2 fruit fly cellular contexts compared by ENCODE assay signal in the genomic region with DNA sequence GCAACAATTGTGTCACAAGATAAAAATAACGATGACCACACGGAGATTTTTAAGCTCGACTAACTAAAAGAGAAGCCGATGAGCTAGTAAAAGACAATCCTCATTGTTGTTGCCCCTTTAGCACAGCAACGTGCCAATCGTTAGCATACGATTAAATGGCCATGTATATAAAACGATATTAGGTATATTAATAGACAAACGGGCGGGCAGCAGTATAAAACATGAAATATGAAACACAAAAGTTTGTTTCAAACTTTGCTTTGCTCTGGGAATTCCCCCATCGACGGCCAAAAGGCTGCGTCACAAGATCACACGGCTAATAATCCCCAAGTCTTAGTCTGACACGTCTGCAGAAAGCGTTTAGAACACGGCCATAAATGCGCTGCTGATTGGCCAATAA.
TF ChIP-seq lines count a peak whose summit lies in the region.

No protein-coding gene starts in this region.

- no peak for TF ChIP-seq CTCF in whole organism, embryonic (GFP tag; optimal IDR thresholded peaks at IDR 0.05; lab: Kevin White, UChicago)

TF ChIP-seq in whole organism, embryonic, 481 proteins besides CTCF, POLR2A, EP300 and RAD21:
- TF ChIP-seq Eip74EF (GFP tag; optimal IDR thresholded peaks at IDR 0.05; lab: Kevin White, UChicago) (no peak), Sox102F (GFP tag; optimal IDR thresholded peaks at IDR 0.05; lab: Kevin White, UChicago) (no peak), CG11695 (GFP tag; IDR thresholded peaks at IDR 0.05; lab: Robert Waterston, UW) (no peak), scrt (GFP tag; optimal IDR thresholded peaks at IDR 0.05; lab: Kevin White, UChicago) (no peak), CG13296 (GFP tag; optimal IDR thresholded peaks at IDR 0.05; lab: Kevin White, UChicago) (no peak), CG4282 (GFP tag; optimal IDR thresholded peaks at IDR 0.05; lab: Kevin White, UChicago) (no peak), CG12391 (tag; optimal IDR thresholded peaks at IDR 0.05; lab: Kevin White, UChicago) (no peak), hbn (GFP tag; IDR thresholded peaks at IDR 0.05; lab: Robert Waterston, UW; ENCODE audit: partially characterized antibody) (no peak), chinmo (GFP tag; IDR thresholded peaks at IDR 0.05; lab: Robert Waterston, UW; ENCODE audit: partially characterized antibody) (0 out of 4 replicates have a peak, but pooled peaks have one; percentile 17), z (GFP tag; IDR thresholded peaks at IDR 0.05; lab: Robert Waterston, UW) (no peak), CG2202 (tag; optimal IDR thresholded peaks at IDR 0.05; lab: Kevin White, UChicago) (no peak), CG12299 (tag; optimal IDR thresholded peaks at IDR 0.05; lab: Kevin White, UChicago) (no peak), Med (GFP tag; lab: Kevin White, UChicago) (peak; percentile 64), Atf-2 (GFP tag; optimal IDR thresholded peaks at IDR 0.05; lab: Kevin White, UChicago) (no peak), CG10959 (GFP tag; IDR thresholded peaks at IDR 0.05; lab: Robert Waterston, UW) (no peak), CG2889 (GFP tag; IDR thresholded peaks at IDR 0.05; lab: Robert Waterston, UW) (no peak), en (GFP tag; optimal IDR thresholded peaks at IDR 0.05; lab: Kevin White, UChicago) (no peak), ewg (GFP tag; optimal IDR thresholded peaks at IDR 0.05; lab: Kevin White, UChicago) (no peak), CG3847 (GFP tag; IDR thresholded peaks at IDR 0.05; lab: Robert Waterston, UW) (no peak), wek (GFP tag; optimal IDR thresholded peaks at IDR 0.05; lab: Kevin White, UChicago) (no peak), Stat92E (GFP tag; optimal IDR thresholded peaks at IDR 0.05; lab: Kevin White, UChicago) (no peak), CG2199 (GFP tag; IDR thresholded peaks at IDR 0.05; lab: Robert Waterston, UW) (0 out of 3 replicates have a peak, but pooled peaks have one; percentile 50)

TF ChIP-seq in whole organism, wandering third instar larva, 38 proteins besides CTCF, POLR2A, EP300 and RAD21:
- TF ChIP-seq br (GFP tag; optimal IDR thresholded peaks at IDR 0.05; lab: Kevin White, UChicago) (no peak), Rel (GFP tag; optimal IDR thresholded peaks at IDR 0.05; lab: Kevin White, UChicago) (no peak), Rel (tag; optimal IDR thresholded peaks at IDR 0.05; lab: Kevin White, UChicago) (peak; percentile 27)
